Fruit fly (Drosophila melanogaster) whole organism, embryonic: Measurements from ENCODE around the gene Hrd3.

Experiments
- CG10267 ChIP-seq: fragments of 200-800 bp; sonication (Bioruptor generic); optimal IDR thresholded peaks from 2 replicates; lab custom pipeline; 2018; ENCODE audit warnings: missing biosample characterization, mild to moderate bottlenecking, missing genetic modification characterization, moderate library complexity
- CG17385 ChIP-seq: fragments of 200-800 bp; sonication (Bioruptor generic); optimal IDR thresholded peaks from 3 replicates; lab custom pipeline; 2018; ENCODE audit warnings: missing biosample characterization, mild to moderate bottlenecking, missing genetic modification characterization
- YL-1 ChIP-seq: fragments of 200-800 bp; sonication (Bioruptor generic); optimal IDR thresholded peaks from 3 replicates; lab custom pipeline; 2017; ENCODE audit warnings: missing biosample characterization, mild to moderate bottlenecking, missing genetic modification characterization
- al ChIP-seq: fragments of 200-800 bp; sonication (Bioruptor generic); IDR thresholded peaks from 2 replicates; pipeline ENCODE4 v1.3.6; 2022; ENCODE audit warnings: missing biosample characterization, missing genetic modification characterization
- scrt ChIP-seq: fragments of 200-800 bp; sonication (Bioruptor generic); optimal IDR thresholded peaks from 2 replicates; lab custom pipeline; 2018; ENCODE audit warnings: missing biosample characterization, mild to moderate bottlenecking, missing genetic modification characterization, moderate library complexity

DNA sequence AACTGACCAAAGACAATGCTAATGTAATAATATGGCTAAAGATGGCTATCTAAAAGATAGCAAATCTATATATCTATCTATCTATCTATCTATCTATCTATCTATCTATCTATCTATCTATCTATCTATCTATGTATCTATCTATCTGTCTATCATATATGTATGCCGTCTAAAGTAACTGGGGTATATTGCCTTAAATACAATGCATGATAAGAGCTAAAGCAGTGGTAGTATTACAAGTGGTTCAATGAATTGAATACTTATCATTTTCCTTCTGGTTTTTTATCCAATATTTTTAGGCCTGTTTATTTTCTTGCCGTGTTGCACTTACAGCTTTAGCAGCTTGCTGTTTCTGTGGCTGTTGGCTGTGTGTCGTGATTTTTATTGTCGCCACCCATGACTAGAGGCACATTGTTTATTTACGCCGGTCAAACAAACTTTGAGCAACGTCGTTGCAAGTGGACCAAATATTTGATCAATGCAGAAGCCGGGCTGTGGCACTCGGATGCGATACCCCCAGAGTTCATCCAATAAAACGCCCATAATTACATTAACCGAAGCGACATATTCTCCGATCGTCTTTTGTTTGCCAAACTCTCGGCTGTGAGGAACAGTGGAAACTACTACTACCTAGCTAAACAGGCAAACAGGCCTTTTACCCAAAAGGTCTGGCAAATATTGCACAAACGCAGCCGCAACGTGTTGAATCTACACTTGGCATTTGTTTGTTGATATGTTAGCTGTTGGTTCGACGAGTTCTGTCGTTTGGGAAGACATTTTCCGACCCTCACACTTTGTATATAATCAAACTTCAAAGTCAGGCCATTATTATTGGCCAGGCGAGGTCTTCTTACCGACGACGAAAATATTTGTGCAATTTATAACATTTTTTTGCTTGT is 20.4 kb downstream of the Hrd3 start:
- TF ChIP-seq scrt (GFP tag; lab: Kevin White, UChicago) (no peak), al (no peak), CG10267 (no peak), CG17385 (no peak), YL-1 (GFP tag; lab: Kevin White, UChicago) (no peak)
